Worm (Caenorhabditis elegans): ENCODE data around the gene npr-42.

The npr-42 gene

ce11 chrII:4293027-4293522 lies 17.1 kb downstream of the npr-42 start:
- TF ChIP-seq egl-44 (GFP tag; IDR thresholded peaks at IDR 0.05) (no peak), Y53F4B.3 (GFP tag; IDR thresholded peaks at IDR 0.05) (no peak), lin-35 (GFP tag; optimal IDR thresholded peaks at IDR 0.05) (no peak), cebp-2 (GFP tag; IDR thresholded peaks at IDR 0.05) (no peak), F39B2.1 (GFP tag; IDR thresholded peaks at IDR 0.05) (no peak), F57C9.4 (tag; optimal IDR thresholded peaks at IDR 0.05) (no peak), zim-3 (tag; optimal IDR thresholded peaks at IDR 0.05) (no peak), B0336.3 (GFP tag; IDR thresholded peaks at IDR 0.05) (no peak), aptf-3 (GFP tag; IDR thresholded peaks at IDR 0.05) (no peak)

ce11 chrII:4294189-4294588 lies 18.2 kb downstream of the npr-42 start:
- TF ChIP-seq egrh-3 (GFP tag; IDR thresholded peaks at IDR 0.05), result no peak
- TF ChIP-seq nhr-179 (tag; optimal IDR thresholded peaks at IDR 0.05), result no peak
- no peak for TF ChIP-seq hmg-1.2 (GFP tag; IDR thresholded peaks at IDR 0.05)
- no peak for TF ChIP-seq mes-4 (tag; optimal IDR thresholded peaks at IDR 0.05)
- no peak for TF ChIP-seq aptf-3 (GFP tag; IDR thresholded peaks at IDR 0.05)
- no peak for TF ChIP-seq ceh-100 (GFP tag; IDR thresholded peaks at IDR 0.05)
- no peak for TF ChIP-seq bed-2 (GFP tag; IDR thresholded peaks at IDR 0.05)
- TF ChIP-seq tbx-9 (tag; optimal IDR thresholded peaks at IDR 0.05; ENCODE audit: borderline replicate concordance), result no peak
- TF ChIP-seq T07F8.4 (tag; optimal IDR thresholded peaks at IDR 0.05), result no peak
- no peak for TF ChIP-seq tbp1 (GFP tag; optimal IDR thresholded peaks at IDR 0.05)

- TF ChIP-seq lin-40 (tag; optimal IDR thresholded peaks at IDR 0.05), result no peak
- TF ChIP-seq lin-26 (GFP tag; IDR thresholded peaks at IDR 0.05), result no peak
- no peak for TF ChIP-seq efl-1 (GFP tag; optimal IDR thresholded peaks at IDR 0.05)
- TF ChIP-seq zim-3 (tag; optimal IDR thresholded peaks at IDR 0.05), result no peak
- no peak for TF ChIP-seq cebp-1 (GFP tag; IDR thresholded peaks at IDR 0.05)
- TF ChIP-seq cebp-1 (tag; optimal IDR thresholded peaks at IDR 0.05), result no peak
- TF ChIP-seq snpc-1.1 (tag; optimal IDR thresholded peaks at IDR 0.05; ENCODE audit: insufficient read depth), result no peak
- no peak for TF ChIP-seq F10E7.11 (tag; optimal IDR thresholded peaks at IDR 0.05)
- no peak for TF ChIP-seq Y95B8A.8 (GFP tag; IDR thresholded peaks at IDR 0.05)
- TF ChIP-seq hlh-12 (tag; optimal IDR thresholded peaks at IDR 0.05), result no peak
- TF ChIP-seq egl-18 (GFP tag; IDR thresholded peaks at IDR 0.05), result no peak
- no peak for TF ChIP-seq let-607 (tag; optimal IDR thresholded peaks at IDR 0.05)
- TF ChIP-seq aptf-3 (GFP tag; IDR thresholded peaks at IDR 0.05), result no peak
- no peak for TF ChIP-seq atf-7 (tag; optimal IDR thresholded peaks at IDR 0.05)
- no peak for TF ChIP-seq mcd-1 (GFP tag; IDR thresholded peaks at IDR 0.05)
Observed at ce11 chrII:4294801-4295200, 18.8 kb downstream of the npr-42 start, which contains the start of gene rml-4. Gene rml-4, plus strand, starts transcription at chrII:4295101.

DNA sequence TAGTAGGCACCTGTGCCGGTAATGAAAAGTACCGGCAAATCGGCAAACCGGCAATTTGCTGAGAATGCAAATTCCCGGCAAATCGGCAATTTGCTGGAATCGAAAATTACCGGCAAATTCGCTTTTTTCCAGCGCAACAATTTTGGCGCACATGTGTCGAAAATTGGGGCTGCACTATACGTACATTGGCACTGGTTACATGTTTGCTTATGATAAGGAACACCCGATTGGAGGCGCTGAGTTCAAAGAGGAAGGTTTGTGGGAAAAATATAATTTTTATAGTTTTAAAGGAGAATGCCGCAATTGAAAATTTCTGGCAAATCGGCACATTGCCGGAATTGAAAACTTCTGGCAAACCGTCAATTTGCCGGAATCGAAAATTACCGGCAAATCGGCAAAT lies 21.3 kb downstream of the npr-42 start:
- TF ChIP-seq nhr-179 (tag; optimal IDR thresholded peaks at IDR 0.05) (no peak), ceh-40 (GFP tag; IDR thresholded peaks at IDR 0.05) (no peak), zfh-2 (GFP tag; conservative IDR thresholded peaks at IDR 0.05) (no peak), egl-18 (GFP tag; IDR thresholded peaks at IDR 0.05) (no peak), Y95B8A.8 (GFP tag; IDR thresholded peaks at IDR 0.05) (0 out of 2 replicates have a peak, but pooled peaks have one; percentile 41), nfya-1 (tag; optimal IDR thresholded peaks at IDR 0.05; ENCODE audit: borderline replicate concordance, insufficient read depth) (no peak), F57A8.1 (GFP tag; optimal IDR thresholded peaks at IDR 0.05) (no peak), dpl-1 (GFP tag; optimal IDR thresholded peaks at IDR 0.05) (no peak), lin-35 (GFP tag; optimal IDR thresholded peaks at IDR 0.05) (no peak), T26A5.8 (tag; optimal IDR thresholded peaks at IDR 0.05) (no peak), ztf-25 (GFP tag; IDR thresholded peaks at IDR 0.05) (no peak), nhr-80 (tag; optimal IDR thresholded peaks at IDR 0.05) (peak; percentile 35), mes-4 (tag; optimal IDR thresholded peaks at IDR 0.05) (no peak), F57C9.4 (tag; optimal IDR thresholded peaks at IDR 0.05) (no peak), nhr-27 (tag; optimal IDR thresholded peaks at IDR 0.05) (no peak), mel-28 (tag; optimal IDR thresholded peaks at IDR 0.05; ENCODE audit: borderline replicate concordance) (no peak)

Measured in whole organism, young adult.